Worm (Caenorhabditis elegans): ENCODE results near the gene Y50D4B.4.

- no peak for TF ChIP-seq ztf-22 (GFP tag; optimal IDR thresholded peaks at IDR 0.05)
- no peak for TF ChIP-seq nhr-120 (GFP tag; IDR thresholded peaks at IDR 0.05)
- no peak for TF ChIP-seq efl-1 (GFP tag; optimal IDR thresholded peaks at IDR 0.05)
Observed at ce11 chrV:1092359-1092758, at the start of gene Y50D4B.4.

All from whole organism, young adult.